Worm (Caenorhabditis elegans) whole organism, midembryonic: ENCODE measurements around the gene F55C10.4.

Experiments
- T22C8.4 ChIP-seq: fragments of 200-800 bp; sonication (Bioruptor generic); IDR thresholded peaks from 2 replicates; pipeline ENCODE4 v1.3.6; 2022; ENCODE audit warnings: missing genetic modification characterization, missing compliant biosample characterization
- flt-1 ChIP-seq: fragments of 200-800 bp; sonication (Bioruptor generic); IDR thresholded peaks from 2 replicates; pipeline ENCODE4 v1.3.6; 2022; ENCODE audit warnings: missing genetic modification characterization, missing compliant biosample characterization
- klf-2 ChIP-seq: fragments of 200-800 bp; sonication (Bioruptor generic); conservative IDR thresholded peaks from 2 replicates; pipeline ENCODE4 v1.3.6; 2022; ENCODE audit warnings: missing genetic modification reagents, missing genetic modification characterization, missing compliant biosample characterization
- med-1 ChIP-seq: sonication (generic microtip); optimal IDR thresholded peaks from 2 replicates; lab custom pipeline; 2017; ENCODE audit warnings: missing genetic modification characterization, mild to moderate bottlenecking, missing compliant biosample characterization, antibody characterized with exemption, missing genetic modification reagents; ENCODE audit not compliant: insufficient read depth

DNA sequence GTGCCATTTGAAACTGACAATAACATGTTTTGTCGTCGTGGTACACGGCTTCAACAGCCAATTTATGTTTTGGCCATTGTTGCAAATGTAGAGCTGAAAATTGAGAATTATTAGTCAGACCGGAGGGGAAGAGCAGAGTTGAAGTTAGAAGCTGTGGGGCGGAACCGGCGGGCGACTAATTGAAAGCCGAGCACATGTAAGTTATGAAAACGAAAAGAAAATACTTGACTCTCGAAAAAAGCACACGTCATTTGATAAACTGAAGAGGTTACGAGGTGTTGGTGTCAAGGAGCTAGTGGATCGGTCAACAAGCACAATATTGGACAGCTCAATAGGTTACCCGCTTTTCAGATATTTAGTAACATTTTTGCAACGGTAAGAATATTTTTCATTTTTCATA, 20.4 kb upstream of the F55C10.4 start, which contains the start of gene dop-5:
- TF ChIP-seq T22C8.4 (GFP tag; lab: Robert Waterston, UW) = no peak
- no peak for TF ChIP-seq klf-2 (GFP tag; lab: Robert Waterston, UW)
- TF ChIP-seq flt-1 (GFP tag; lab: Robert Waterston, UW) = no peak
- TF ChIP-seq med-1 (GFP tag; lab: Kevin White, UChicago) = no peak
